Worm (Caenorhabditis elegans) whole organism, L4/young adult: ENCODE data around the gene txt-9.
A peak's percentile ranks its signal among the peaks of the same experiment; 100 is the strongest.

Experiments
- W03F9.2 ChIP-seq: fragments of 150-350 bp; optimal IDR thresholded peaks from 2 replicates; lab custom pipeline; 2014; ENCODE audit warnings: missing biosample characterization, missing genetic modification characterization
- dao-5 ChIP-seq: sonication (generic microtip); optimal IDR thresholded peaks from 2 replicates; lab custom pipeline; 2016; ENCODE audit warnings: missing genotype, missing genetic modification characterization, moderate library complexity, missing compliant biosample characterization
- him-1 ChIP-seq: sonication (generic microtip); optimal IDR thresholded peaks from 2 replicates; lab custom pipeline; 2016; ENCODE audit warnings: missing genotype, missing genetic modification reagents, missing genetic modification characterization, missing compliant biosample characterization

- TF ChIP-seq him-1 (tag; lab: Kevin White, UChicago) (no peak), dao-5 (tag; lab: Kevin White, UChicago) (no peak), W03F9.2 (tag; lab: Kevin White, UChicago) (peak; percentile 34)
Measured at ce11 chrII:5091640-5092243, 6.2 kb downstream of the txt-9 start, which contains the start of gene pld-1.
